Worm (Caenorhabditis elegans): ENCODE measurements around the gene sups-1.

The sups-1 gene

ce11 chrX:5975726-5976125, 28.2 kb upstream of the sups-1 start:
- TF ChIP-seq dpff-1 (tag; optimal IDR thresholded peaks at IDR 0.05) (no peak), let-607 (tag; optimal IDR thresholded peaks at IDR 0.05) (no peak), ceh-27 (GFP tag; optimal IDR thresholded peaks at IDR 0.05) (no peak), sdz-38 (tag; optimal IDR thresholded peaks at IDR 0.05) (no peak), hsf-1 (GFP tag; IDR thresholded peaks at IDR 0.05) (no peak), attf-3 (GFP tag; conservative IDR thresholded peaks at IDR 0.05) (no peak), akir-1 (GFP tag; optimal IDR thresholded peaks at IDR 0.05) (no peak), pbrm-1 (GFP tag; IDR thresholded peaks at IDR 0.05) (no peak), madf-6 (GFP tag; IDR thresholded peaks at IDR 0.05) (no peak), F52B5.7 (tag; optimal IDR thresholded peaks at IDR 0.05) (no peak), lin-54 (GFP tag; optimal IDR thresholded peaks at IDR 0.05) (no peak), nhr-27 (tag; optimal IDR thresholded peaks at IDR 0.05) (no peak)

- TF ChIP-seq B0035.1 (tag; optimal IDR thresholded peaks at IDR 0.05) = no peak
- TF ChIP-seq mcd-1 (GFP tag; IDR thresholded peaks at IDR 0.05) = peak; percentile 42; the same call in 1 of the 2 replicates
- TF ChIP-seq F39B2.1 (GFP tag; IDR thresholded peaks at IDR 0.05) = no peak
- TF ChIP-seq dox-1 (GFP tag; IDR thresholded peaks at IDR 0.05) = peak; percentile 27; the same call in 1 of the 2 replicates
- no peak for TF ChIP-seq tbp1 (GFP tag; optimal IDR thresholded peaks at IDR 0.05)
- TF ChIP-seq hlh-26 (GFP tag; conservative IDR thresholded peaks at IDR 0.05) = no peak
- TF ChIP-seq attf-3 (GFP tag; conservative IDR thresholded peaks at IDR 0.05) = no peak
- TF ChIP-seq ZK185.1 (tag; optimal IDR thresholded peaks at IDR 0.05; ENCODE audit: poor library complexity, severe bottlenecking) = no peak
- peak; percentile 92 for TF ChIP-seq zfh-2 (GFP tag; conservative IDR thresholded peaks at IDR 0.05)
- TF ChIP-seq cebp-2 (GFP tag; IDR thresholded peaks at IDR 0.05) = no peak
- TF ChIP-seq F57C9.4 (tag; optimal IDR thresholded peaks at IDR 0.05) = no peak
- no peak for TF ChIP-seq let-526 (GFP tag; IDR thresholded peaks at IDR 0.05)
- no peak for TF ChIP-seq ceh-58 (GFP tag; IDR thresholded peaks at IDR 0.05)
- no peak for TF ChIP-seq dpl-1 (GFP tag; optimal IDR thresholded peaks at IDR 0.05)
- TF ChIP-seq Y53F4B.3 (GFP tag; IDR thresholded peaks at IDR 0.05) = no peak
- TF ChIP-seq mes-4 (tag; optimal IDR thresholded peaks at IDR 0.05) = no peak
- peak; percentile 50 for TF ChIP-seq K12H6.12 (tag; optimal IDR thresholded peaks at IDR 0.05)
- 0 out of 2 replicates have a peak, but pooled peaks have one; percentile 37 for TF ChIP-seq nfyb-1 (GFP tag; IDR thresholded peaks at IDR 0.05)
- peak in 1 of 3 experiments; percentile 69 for TF ChIP-seq lin-35 (GFP tag; optimal IDR thresholded peaks at IDR 0.05)
- TF ChIP-seq atf-7 (tag; optimal IDR thresholded peaks at IDR 0.05) = no peak
- no peak for TF ChIP-seq tlf-1 (GFP tag; optimal IDR thresholded peaks at IDR 0.05)
- TF ChIP-seq unc-130 (GFP tag; optimal IDR thresholded peaks at IDR 0.05) = no peak
- TF ChIP-seq him-1 (tag; optimal IDR thresholded peaks at IDR 0.05) = no peak
- no peak for TF ChIP-seq lin-26 (GFP tag; IDR thresholded peaks at IDR 0.05)
- no peak for TF ChIP-seq sea-2 (GFP tag; IDR thresholded peaks at IDR 0.05)
- no peak for TF ChIP-seq ztf-28 (GFP tag; IDR thresholded peaks at IDR 0.05)
- TF ChIP-seq cebp-1 (GFP tag; IDR thresholded peaks at IDR 0.05) = no peak
- TF ChIP-seq cebp-1 (tag; optimal IDR thresholded peaks at IDR 0.05) = peak; percentile 26
- peak; percentile 7 for TF ChIP-seq somi-1 (GFP tag; optimal IDR thresholded peaks at IDR 0.05)
- no peak for TF ChIP-seq Y56A3A.18 (GFP tag; IDR thresholded peaks at IDR 0.05)
- TF ChIP-seq F22D6.2 (tag; optimal IDR thresholded peaks at IDR 0.05) = no peak
- TF ChIP-seq rcor-1 (GFP tag; IDR thresholded peaks at IDR 0.05) = 0 out of 2 replicates have a peak, but pooled peaks have one; percentile 13
- 0 out of 2 replicates have a peak, but pooled peaks have one; percentile 8 for TF ChIP-seq K11D2.4 (GFP tag; IDR thresholded peaks at IDR 0.05)
- peak; percentile 62; the same call in 1 of the 2 replicates for TF ChIP-seq egrh-3 (GFP tag; IDR thresholded peaks at IDR 0.05)
- TF ChIP-seq T26A5.8 (tag; optimal IDR thresholded peaks at IDR 0.05) = no peak
- TF ChIP-seq pha-4 (tag; optimal IDR thresholded peaks at IDR 0.05) = no peak
Measured at ce11 chrX:5976206-5976960, 27.6 kb upstream of the sups-1 start.
